Fruit fly (Drosophila melanogaster): ENCODE data around the gene Lk.

Lk gene

dm6 chr3L:14550839-14551415, 9.6 kb downstream of the Lk start, which contains the start of gene Gbs-70E (continued):
- TF ChIP-seq CG7987 (GFP tag; optimal IDR thresholded peaks at IDR 0.05) (peak; percentile 87), Pdp1 (GFP tag; optimal IDR thresholded peaks at IDR 0.05) (peak; percentile 92 to 93), dmrt11E (tag; optimal IDR thresholded peaks at IDR 0.05) (peak; percentile 92), br (optimal IDR thresholded peaks at IDR 0.05) (no peak), peb (GFP tag; IDR thresholded peaks at IDR 0.05) (peak; percentile 86), CG8089 (GFP tag; optimal IDR thresholded peaks at IDR 0.05) (peak; percentile 91), CG9797 (GFP tag; optimal IDR thresholded peaks at IDR 0.05) (peak; percentile 10), dysf (GFP tag; IDR thresholded peaks at IDR 0.05) (peak; percentile 92), hth (optimal IDR thresholded peaks at IDR 0.05) (no peak), CG13775 (GFP tag; optimal IDR thresholded peaks at IDR 0.05) (peak; percentile 93), bbx (GFP tag; IDR thresholded peaks at IDR 0.05; ENCODE audit: partially characterized antibody) (peak; percentile 60; the same call in 1 of the 2 replicates), Ets97D (GFP tag; optimal IDR thresholded peaks at IDR 0.05) (peak; percentile 72), MESR4 (GFP tag; optimal IDR thresholded peaks at IDR 0.05) (peak; percentile 13), tx (GFP tag; optimal IDR thresholded peaks at IDR 0.05) (peak; percentile 88), CG4617 (GFP tag; optimal IDR thresholded peaks at IDR 0.05; ENCODE audit: borderline replicate concordance) (peak; percentile 83), CG33213 (GFP tag; optimal IDR thresholded peaks at IDR 0.05) (peak; percentile 79), sob (GFP tag; IDR thresholded peaks at IDR 0.05) (peak; percentile 90), dmrt99B (tag; optimal IDR thresholded peaks at IDR 0.05) (peak; percentile 92), CG4424 (GFP tag; optimal IDR thresholded peaks at IDR 0.05) (peak; percentile 94), CG2875 (GFP tag; optimal IDR thresholded peaks at IDR 0.05) (peak; percentile 86), trh (GFP tag; optimal IDR thresholded peaks at IDR 0.05) (peak; percentile 71), CG9932 (GFP tag; IDR thresholded peaks at IDR 0.05) (peak; percentile 87), fu2 (GFP tag; optimal IDR thresholded peaks at IDR 0.05) (peak; percentile 83), ATbp (GFP tag; optimal IDR thresholded peaks at IDR 0.05) (peak; percentile 84), ci (GFP tag; IDR thresholded peaks at IDR 0.05) (peak; percentile 90), mam (GFP tag; optimal IDR thresholded peaks at IDR 0.05) (peak; percentile 94), Nf-YA (GFP tag; IDR thresholded peaks at IDR 0.05) (peak; percentile 75), Hand (GFP tag; optimal IDR thresholded peaks at IDR 0.05) (peak; percentile 79), Ravus (GFP tag; IDR thresholded peaks at IDR 0.05) (peak; percentile 36), ranshi (GFP tag; IDR thresholded peaks at IDR 0.05) (peak; percentile 84; the same call in 1 of the 2 replicates), ems (GFP tag; optimal IDR thresholded peaks at IDR 0.05) (peak; percentile 86), HLH4C (GFP tag; IDR thresholded peaks at IDR 0.05; ENCODE audit: partially characterized antibody) (peak; percentile 52; the same call in 2 of the 3 replicates), odd (GFP tag; optimal IDR thresholded peaks at IDR 0.05) (peak; percentile 93), ac (GFP tag; optimal IDR thresholded peaks at IDR 0.05) (peak; percentile 64), usp (GFP tag; optimal IDR thresholded peaks at IDR 0.05) (no peak), tgo (GFP tag; IDR thresholded peaks at IDR 0.05) (peak; percentile 94), CG12942 (GFP tag; optimal IDR thresholded peaks at IDR 0.05) (peak; percentile 86), CG12219 (GFP tag; optimal IDR thresholded peaks at IDR 0.05) (peak; percentile 91), CG7786 (GFP tag; optimal IDR thresholded peaks at IDR 0.05) (peak; percentile 90), rib (GFP tag; IDR thresholded peaks at IDR 0.05) (peak; percentile 88), Tbp (GFP tag; optimal IDR thresholded peaks at IDR 0.05) (no peak), Lpt (GFP tag; optimal IDR thresholded peaks at IDR 0.05) (no peak), CG17568 (GFP tag; optimal IDR thresholded peaks at IDR 0.05) (peak; percentile 93), CG10267 (tag; optimal IDR thresholded peaks at IDR 0.05) (peak; percentile 90), CG16813 (GFP tag; IDR thresholded peaks at IDR 0.05; ENCODE audit: partially characterized antibody) (no peak), CG15514 (GFP tag; optimal IDR thresholded peaks at IDR 0.05) (peak; percentile 78), eyg (GFP tag; optimal IDR thresholded peaks at IDR 0.05) (peak; percentile 87), ken (GFP tag; IDR thresholded peaks at IDR 0.05) (peak; percentile 85), kah (GFP tag; optimal IDR thresholded peaks at IDR 0.05) (peak; percentile 82), CG12744 (GFP tag; optimal IDR thresholded peaks at IDR 0.05) (peak; percentile 84), pho (GFP tag; optimal IDR thresholded peaks at IDR 0.05) (peak; percentile 92)
